Worm (Caenorhabditis elegans) whole organism, late embryonic: ENCODE results near the gene K09C8.7.

Source experiments
- C38D4.7 ChIP-seq: fragments of 200-800 bp; sonication (Bioruptor generic); optimal IDR thresholded peaks from 2 replicates; lab custom pipeline; 2018; ENCODE audit warnings: mild to moderate bottlenecking, missing genetic modification characterization, moderate library complexity, missing compliant biosample characterization
- F13H6.1 ChIP-seq: sonication (generic microtip); optimal IDR thresholded peaks from 2 replicates; lab custom pipeline; 2016; ENCODE audit warnings: missing genetic modification characterization, missing compliant biosample characterization
- K02D7.2 ChIP-seq: sonication (generic microtip); optimal IDR thresholded peaks from 2 replicates; lab custom pipeline; 2017; ENCODE audit warnings: mild to moderate bottlenecking, missing genetic modification characterization, missing compliant biosample characterization
- T23F11.4 ChIP-seq: fragments of 200-800 bp; sonication (Bioruptor generic); optimal IDR thresholded peaks from 2 replicates; lab custom pipeline; 2018; ENCODE audit warnings: mild to moderate bottlenecking, missing genetic modification characterization, missing compliant biosample characterization
- Y22D7AL.16 ChIP-seq: sonication (generic microtip); optimal IDR thresholded peaks from 2 replicates; lab custom pipeline; 2016; ENCODE audit warnings: missing genetic modification characterization, missing compliant biosample characterization
- ceh-14 ChIP-seq: sonication (generic microtip); optimal IDR thresholded peaks from 2 replicates; lab custom pipeline; 2016; ENCODE audit warnings: missing genotype, missing genetic modification characterization, missing compliant biosample characterization
- ceh-19 ChIP-seq: fragments of 200-800 bp; sonication (Bioruptor generic); optimal IDR thresholded peaks from 2 replicates; lab custom pipeline; 2018; ENCODE audit warnings: mild to moderate bottlenecking, missing genetic modification characterization, missing compliant biosample characterization
- ceh-24 ChIP-seq: sonication (generic microtip); optimal IDR thresholded peaks from 2 replicates; lab custom pipeline; 2016; ENCODE audit warnings: mild to moderate bottlenecking, missing genetic modification characterization, missing compliant biosample characterization
- ceh-30 ChIP-seq: fragments of 150-350 bp; optimal IDR thresholded peaks from 2 replicates; lab custom pipeline; 2014; ENCODE audit warnings: missing biosample characterization, missing genetic modification characterization
- ceh-31 ChIP-seq: sonication (generic microtip); optimal IDR thresholded peaks from 2 replicates; lab custom pipeline; 2016; ENCODE audit warnings: missing genetic modification characterization, missing compliant biosample characterization
- ceh-48 ChIP-seq: sonication (generic microtip); optimal IDR thresholded peaks from 2 replicates; lab custom pipeline; 2016; ENCODE audit warnings: missing genetic modification characterization, inconsistent platforms, missing compliant biosample characterization
- ceh-6 ChIP-seq: fragments of 200-800 bp; sonication (Bioruptor generic); optimal IDR thresholded peaks from 2 replicates; lab custom pipeline; 2018; ENCODE audit warnings: mild to moderate bottlenecking, missing genetic modification characterization, missing compliant biosample characterization
- ceh-9 ChIP-seq: sonication (generic microtip); optimal IDR thresholded peaks from 2 replicates; lab custom pipeline; 2016; ENCODE audit warnings: mild to moderate bottlenecking, missing genetic modification characterization, inconsistent platforms, missing compliant biosample characterization
- che-1 ChIP-seq: sonication (generic microtip); optimal IDR thresholded peaks from 2 replicates; lab custom pipeline; 2016; ENCODE audit warnings: mild to moderate bottlenecking, missing genetic modification characterization, missing compliant biosample characterization
- dmd-4 ChIP-seq: sonication (generic microtip); optimal IDR thresholded peaks from 2 replicates; lab custom pipeline; 2016; ENCODE audit warnings: borderline replicate concordance, missing genetic modification characterization, missing compliant biosample characterization
- dve-1 ChIP-seq: sonication (generic microtip); optimal IDR thresholded peaks from 2 replicates; lab custom pipeline; 2017; ENCODE audit warnings: antibody characterized with exemption, mild to moderate bottlenecking, missing genetic modification characterization, missing compliant biosample characterization
- elt-2 ChIP-seq: sonication (generic microtip); optimal IDR thresholded peaks from 2 replicates; lab custom pipeline; 2016; ENCODE audit warnings: missing genetic modification reagents, missing genetic modification characterization, missing compliant biosample characterization
- eyg-1 ChIP-seq: sonication (generic microtip); optimal IDR thresholded peaks from 2 replicates; lab custom pipeline; 2016; ENCODE audit warnings: missing genotype, missing genetic modification characterization, missing compliant biosample characterization
- fax-1 ChIP-seq: sonication (generic microtip); optimal IDR thresholded peaks from 2 replicates; lab custom pipeline; 2016; ENCODE audit warnings: missing genotype, missing genetic modification characterization, missing compliant biosample characterization
- fkh-10 ChIP-seq: fragments of 150-350 bp; optimal IDR thresholded peaks from 2 replicates; lab custom pipeline; 2014; ENCODE audit warnings: missing biosample characterization, missing genetic modification reagents, missing genetic modification characterization
- fkh-6 ChIP-seq: sonication (generic microtip); optimal IDR thresholded peaks from 2 replicates; lab custom pipeline; 2016; ENCODE audit warnings: missing genetic modification characterization, missing compliant biosample characterization
- hlh-13 ChIP-seq: fragments of 200-800 bp; sonication (Bioruptor generic); optimal IDR thresholded peaks from 2 replicates; lab custom pipeline; 2018; ENCODE audit warnings: mild to moderate bottlenecking, missing genetic modification characterization, missing compliant biosample characterization
- hlh-15 ChIP-seq: sonication (generic microtip); optimal IDR thresholded peaks from 2 replicates; lab custom pipeline; 2016; ENCODE audit warnings: missing genetic modification characterization, missing compliant biosample characterization
- hlh-8 ChIP-seq: sonication (generic microtip); optimal IDR thresholded peaks from 2 replicates; lab custom pipeline; 2016; ENCODE audit warnings: missing genotype, missing genetic modification characterization, missing compliant biosample characterization
- lim-6 ChIP-seq: sonication (generic microtip); optimal IDR thresholded peaks from 2 replicates; lab custom pipeline; 2016; ENCODE audit warnings: missing genetic modification characterization, missing compliant biosample characterization
- lin-11 ChIP-seq: fragments of 200-800 bp; sonication (Bioruptor generic); optimal IDR thresholded peaks from 2 replicates; lab custom pipeline; 2018; ENCODE audit warnings: mild to moderate bottlenecking, missing genetic modification characterization, missing compliant biosample characterization
- madf-2 ChIP-seq: sonication (generic microtip); optimal IDR thresholded peaks from 2 replicates; lab custom pipeline; 2017; ENCODE audit warnings: missing genetic modification characterization, missing compliant biosample characterization
- nfya-1 ChIP-seq: sonication (generic microtip); optimal IDR thresholded peaks from 2 replicates; lab custom pipeline; 2017; ENCODE audit warnings: missing genetic modification characterization, mild to moderate bottlenecking, missing compliant biosample characterization, antibody characterized with exemption, moderate library complexity
- nhr-11 ChIP-seq: fragments of 150-350 bp; optimal IDR thresholded peaks from 2 replicates; lab custom pipeline; 2014; ENCODE audit warnings: missing biosample characterization, missing genetic modification characterization
- npax-4 ChIP-seq: sonication (generic microtip); optimal IDR thresholded peaks from 2 replicates; lab custom pipeline; 2016; ENCODE audit warnings: missing genetic modification characterization, missing compliant biosample characterization
- odd-2 ChIP-seq: sonication (generic microtip); optimal IDR thresholded peaks from 2 replicates; lab custom pipeline; 2017; ENCODE audit warnings: antibody characterized with exemption, mild to moderate bottlenecking, missing genetic modification characterization, missing compliant biosample characterization
- pha-2 ChIP-seq: sonication (generic microtip); optimal IDR thresholded peaks from 2 replicates; lab custom pipeline; 2017; ENCODE audit warnings: mild to moderate bottlenecking, missing genetic modification characterization, missing compliant biosample characterization
- pha-4 ChIP-seq: fragments of 150-350 bp; optimal IDR thresholded peaks from 2 replicates; lab custom pipeline; 2018; ENCODE audit warnings: missing biosample characterization, missing genetic modification reagents, missing genetic modification characterization
- pqm-1 ChIP-seq: sonication (generic microtip); optimal IDR thresholded peaks from 2 replicates; lab custom pipeline; 2016; ENCODE audit warnings: missing genetic modification characterization, missing compliant biosample characterization
- pros-1 ChIP-seq: fragments of 150-350 bp; optimal IDR thresholded peaks from 2 replicates; lab custom pipeline; 2014; ENCODE audit warnings: missing biosample characterization, missing genetic modification reagents, missing genetic modification characterization
- ref-2 ChIP-seq: sonication (generic microtip); optimal IDR thresholded peaks from 2 replicates; lab custom pipeline; 2016; ENCODE audit warnings: missing genetic modification characterization, missing compliant biosample characterization
- rnt-1 ChIP-seq: sonication (generic microtip); optimal IDR thresholded peaks from 2 replicates; lab custom pipeline; 2016; ENCODE audit warnings: missing genetic modification characterization, missing compliant biosample characterization
- sdc-2 ChIP-seq: sonication (generic microtip); optimal IDR thresholded peaks from 2 replicates; lab custom pipeline; 2016; ENCODE audit warnings: missing genotype, missing genetic modification characterization, missing compliant biosample characterization
- sox-4 ChIP-seq: sonication (generic microtip); optimal IDR thresholded peaks from 2 replicates; lab custom pipeline; 2017; ENCODE audit warnings: mild to moderate bottlenecking, missing genetic modification characterization, inconsistent platforms, missing compliant biosample characterization
- tbx-2 ChIP-seq: sonication (generic microtip); optimal IDR thresholded peaks from 2 replicates; lab custom pipeline; 2016; ENCODE audit warnings: missing genetic modification characterization, missing compliant biosample characterization
- unc-42 ChIP-seq: sonication (generic microtip); optimal IDR thresholded peaks from 2 replicates; lab custom pipeline; 2016; ENCODE audit warnings: missing genotype, missing genetic modification characterization, missing compliant biosample characterization
- unc-55 ChIP-seq: sonication (generic microtip); optimal IDR thresholded peaks from 2 replicates; lab custom pipeline; 2017; ENCODE audit warnings: missing biosample characterization, missing genetic modification reagents, missing genetic modification characterization

K09C8.7 gene

DNA sequence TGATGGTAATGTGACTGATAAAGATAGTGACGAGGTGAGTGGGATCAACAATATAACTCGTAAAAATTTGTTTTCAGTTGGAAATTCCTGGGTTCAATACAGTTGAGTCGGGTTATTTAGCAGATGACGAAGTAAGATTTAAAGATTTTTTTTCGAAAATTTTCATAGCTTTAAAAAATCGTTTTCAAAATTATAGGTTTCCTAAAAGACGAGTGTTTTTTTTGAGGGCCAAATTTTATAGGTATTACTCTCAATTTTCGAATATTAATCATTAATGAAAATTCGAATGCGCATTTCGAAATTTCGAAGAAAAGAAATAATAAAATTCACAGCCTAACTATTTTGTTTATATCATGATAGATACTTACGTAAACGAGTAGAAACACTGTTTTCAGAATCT is 19.9 kb upstream of the K09C8.7 start:
- no peak for TF ChIP-seq rnt-1 (tag; lab: Kevin White, UChicago)
- TF ChIP-seq unc-42 (tag; lab: Kevin White, UChicago) = no peak
- TF ChIP-seq dmd-4 (tag; lab: Kevin White, UChicago) = no peak
- TF ChIP-seq sox-4 (tag; lab: Kevin White, UChicago) = no peak
- TF ChIP-seq F13H6.1 = no peak
- TF ChIP-seq ceh-24 (tag; lab: Kevin White, UChicago) = no peak
- TF ChIP-seq T23F11.4 = no peak
- TF ChIP-seq che-1 (tag; lab: Kevin White, UChicago) = no peak
- TF ChIP-seq ceh-48 (tag; lab: Kevin White, UChicago) = no peak
- no peak for TF ChIP-seq ceh-9 (tag; lab: Kevin White, UChicago)
- TF ChIP-seq pha-4 (tag; lab: Kevin White, UChicago) = no peak
- TF ChIP-seq elt-2 (tag; lab: Kevin White, UChicago) = no peak
- TF ChIP-seq, all 69 proteins: peak for 0

DNA sequence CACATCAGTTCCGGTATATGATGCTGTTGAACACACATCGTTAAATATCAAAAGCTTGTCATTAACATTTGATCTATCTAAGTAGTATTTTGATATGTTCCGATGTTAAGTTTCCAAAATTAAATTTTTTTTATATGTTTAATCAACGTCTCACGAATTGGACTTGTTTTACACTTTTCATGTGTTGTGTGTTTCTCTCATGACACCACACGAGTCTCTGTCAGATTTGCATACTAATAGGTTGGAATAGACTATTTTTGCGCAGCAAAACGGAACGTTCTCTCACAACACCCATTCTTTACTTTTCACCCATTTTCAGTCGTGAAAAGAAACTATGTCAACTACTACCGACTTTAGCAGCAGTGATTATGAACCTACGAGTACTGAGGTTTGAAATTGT is 19.4 kb upstream of the K09C8.7 start, which contains the start of gene K09C8.8:
K09C8.8 (plus strand) TSS at position 301 of the 400 bp plus-strand sequence.
- TF ChIP-seq hlh-8 (tag; lab: Kevin White, UChicago) = no peak
- no peak for TF ChIP-seq sdc-2 (tag; lab: Kevin White, UChicago)
- TF ChIP-seq pros-1 = no peak
- no peak for TF ChIP-seq unc-55 (GFP tag; lab: Kevin White, UChicago)
- TF ChIP-seq fax-1 (tag; lab: Kevin White, UChicago) = no peak
- TF ChIP-seq hlh-13 (GFP tag; lab: Kevin White, UChicago) = no peak
- no peak for TF ChIP-seq pqm-1 (tag; lab: Kevin White, UChicago)
- no peak for TF ChIP-seq npax-4 (tag; lab: Kevin White, UChicago)
- TF ChIP-seq lin-11 = no peak
- no peak for TF ChIP-seq odd-2 (tag; lab: Kevin White, UChicago)
- no peak for TF ChIP-seq fkh-6 (tag; lab: Kevin White, UChicago)
- TF ChIP-seq tbx-2 (tag; lab: Kevin White, UChicago) = no peak
- no peak for TF ChIP-seq eyg-1
- no peak for TF ChIP-seq ceh-14 (tag; lab: Kevin White, UChicago)
- no peak for TF ChIP-seq ceh-30
- no peak for TF ChIP-seq ceh-6
- TF ChIP-seq, all 69 proteins: peak for 0

DNA sequence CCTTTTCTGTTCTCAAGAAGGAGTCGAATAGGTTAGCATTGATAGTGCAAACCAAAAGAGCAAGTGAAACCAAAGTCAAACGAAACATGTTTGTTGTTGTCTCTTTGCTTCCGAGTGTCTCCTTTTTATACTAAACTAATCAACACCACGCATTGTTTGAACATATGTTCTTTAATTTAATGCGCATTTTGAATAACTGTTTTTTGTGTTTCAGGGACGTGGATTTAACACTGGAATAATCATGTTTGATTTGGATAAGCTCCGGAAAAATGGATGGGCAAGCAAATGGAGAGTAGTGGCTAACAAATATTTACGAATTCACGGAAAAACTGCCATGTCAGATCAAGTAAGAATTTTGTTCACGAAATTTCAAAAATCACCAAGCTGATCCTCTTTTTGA is 16.5 kb upstream of the K09C8.7 start, which contains the start of gene K09C8.9:
K09C8.9 (minus strand) TSS at position 101 of the 400 bp plus-strand sequence.
- TF ChIP-seq ceh-14 (tag; lab: Kevin White, UChicago) (no peak), unc-55 (GFP tag; lab: Kevin White, UChicago) (no peak), K02D7.2 (tag; lab: Kevin White, UChicago) (no peak), nhr-11 (tag; lab: Kevin White, UChicago) (no peak), ref-2 (tag; lab: Kevin White, UChicago) (no peak), T23F11.4 (no peak), che-1 (tag; lab: Kevin White, UChicago) (no peak), ceh-31 (tag; lab: Kevin White, UChicago) (no peak), ceh-9 (tag; lab: Kevin White, UChicago) (no peak), fax-1 (tag; lab: Kevin White, UChicago) (no peak), nfya-1 (tag; lab: Kevin White, UChicago) (no peak), ceh-19 (GFP tag; lab: Kevin White, UChicago) (no peak), pha-2 (no peak), lim-6 (tag; lab: Kevin White, UChicago) (no peak), Y22D7AL.16 (tag; lab: Kevin White, UChicago) (no peak)

DNA sequence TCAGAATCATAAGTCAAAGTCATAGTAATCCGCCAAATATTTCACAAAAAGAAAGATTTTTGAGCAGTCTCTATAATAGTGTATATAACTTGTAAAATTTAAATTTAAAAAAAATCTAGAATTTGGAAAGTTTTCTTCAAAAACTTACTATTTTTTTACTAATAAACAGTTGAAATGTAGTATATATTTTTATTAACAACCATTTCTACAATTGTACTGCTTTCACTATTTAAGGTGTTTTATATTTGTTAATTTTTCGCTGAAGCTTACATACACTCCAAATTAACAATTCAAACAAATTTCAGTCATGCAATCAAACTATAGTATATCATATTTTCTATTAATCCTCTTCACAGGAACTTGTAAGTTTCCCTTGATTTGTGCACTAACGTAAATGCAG is 15.1 kb upstream of the K09C8.7 start, which contains the start of gene lge-1:
lge-1 (plus strand) TSS at position 301 of the 400 bp plus-strand sequence.
- TF ChIP-seq madf-2 (tag; lab: Kevin White, UChicago) (no peak), dve-1 (tag; lab: Kevin White, UChicago) (no peak), pqm-1 (tag; lab: Kevin White, UChicago) (no peak), lin-11 (no peak), dmd-4 (tag; lab: Kevin White, UChicago) (no peak), nhr-11 (tag; lab: Kevin White, UChicago) (no peak), rnt-1 (tag; lab: Kevin White, UChicago) (no peak), hlh-15 (no peak), C38D4.7 (GFP tag; lab: Kevin White, UChicago) (no peak), ceh-9 (tag; lab: Kevin White, UChicago) (no peak), T23F11.4 (no peak), ceh-30 (no peak), K02D7.2 (tag; lab: Kevin White, UChicago) (no peak), ref-2 (tag; lab: Kevin White, UChicago) (no peak), ceh-6 (no peak), ceh-48 (tag; lab: Kevin White, UChicago) (no peak), fkh-10 (no peak)
- TF ChIP-seq, all 69 proteins: peak for 0
